Fruit fly (Drosophila melanogaster) whole organism, pupa: Measurements from ENCODE around the gene Rcd2.

Experiments
- CG10348 ChIP-seq: fragments of 200-800 bp; sonication (Bioruptor generic); IDR thresholded peaks from 2 replicates; pipeline ENCODE4 v1.3.6; 2022; ENCODE audit warnings: missing biosample characterization, missing genetic modification characterization
- CG12605 ChIP-seq: fragments of 200-800 bp; sonication (Bioruptor generic); IDR thresholded peaks from 2 replicates; pipeline ENCODE4 v1.3.6; 2022; ENCODE audit warnings: missing biosample characterization, missing genetic modification characterization
- CG13204 ChIP-seq: fragments of 200-800 bp; sonication (Bioruptor generic); optimal IDR thresholded peaks from 2 replicates; lab custom pipeline; 2018; ENCODE audit warnings: missing biosample characterization, mild to moderate bottlenecking, missing genetic modification characterization, moderate library complexity
- CG14655 ChIP-seq: fragments of 200-800 bp; sonication (Bioruptor generic); optimal IDR thresholded peaks from 3 replicates; lab custom pipeline; 2017; ENCODE audit warnings: mild to moderate bottlenecking, missing biosample characterization, missing genetic modification reagents, missing genetic modification characterization
- CG15710 ChIP-seq: fragments of 200-800 bp; sonication (Bioruptor generic); optimal IDR thresholded peaks from 2 replicates; lab custom pipeline; 2018; ENCODE audit warnings: missing biosample characterization, mild to moderate bottlenecking, missing genetic modification characterization, moderate library complexity
- CG17806 ChIP-seq: fragments of 200-800 bp; sonication (Bioruptor generic); optimal IDR thresholded peaks from 2 replicates; lab custom pipeline; 2018; ENCODE audit warnings: missing biosample characterization, mild to moderate bottlenecking, missing genetic modification characterization, moderate library complexity
- CG32121 ChIP-seq: fragments of 200-800 bp; sonication (Bioruptor generic); IDR thresholded peaks from 2 replicates; pipeline ENCODE4 v1.3.6; 2022; ENCODE audit warnings: missing biosample characterization, missing genetic modification characterization
- CG4496 ChIP-seq: fragments of 200-800 bp; sonication (Bioruptor generic); IDR thresholded peaks from 3 replicates; pipeline ENCODE4 v1.3.6; 2022; ENCODE audit warnings: missing biosample characterization, missing genetic modification characterization
- CG8301 ChIP-seq: fragments of 200-800 bp; sonication (Bioruptor generic); optimal IDR thresholded peaks from 2 replicates; lab custom pipeline; 2018; ENCODE audit warnings: missing biosample characterization, mild to moderate bottlenecking, missing genetic modification characterization
- EcR ChIP-seq: fragments of 200-800 bp; sonication (Bioruptor generic); optimal IDR thresholded peaks from 3 replicates; lab custom pipeline; 2019; ENCODE audit warnings: missing biosample characterization, missing genetic modification characterization, mild to moderate bottlenecking, moderate library complexity, missing genetic modification reagents
- Ets98B ChIP-seq: fragments of 200-800 bp; sonication (Bioruptor generic); IDR thresholded peaks from 2 replicates; pipeline ENCODE4 v1.3.6; 2022; ENCODE audit warnings: missing biosample characterization, missing genetic modification characterization
- Pif1B ChIP-seq: fragments of 200-800 bp; sonication (Bioruptor generic); optimal IDR thresholded peaks from 3 replicates; lab custom pipeline; 2016; ENCODE audit warnings: missing biosample characterization, missing genetic modification characterization
- Snoo ChIP-seq: fragments of 200-800 bp; sonication (Bioruptor generic); optimal IDR thresholded peaks from 3 replicates; lab custom pipeline; 2017; ENCODE audit warnings: missing biosample characterization, mild to moderate bottlenecking, missing genetic modification characterization, inconsistent platforms
- gl ChIP-seq: fragments of 200-800 bp; sonication (Bioruptor generic); optimal IDR thresholded peaks from 2 replicates; lab custom pipeline; 2018; ENCODE audit warnings: missing biosample characterization, mild to moderate bottlenecking, missing genetic modification characterization

DNA sequence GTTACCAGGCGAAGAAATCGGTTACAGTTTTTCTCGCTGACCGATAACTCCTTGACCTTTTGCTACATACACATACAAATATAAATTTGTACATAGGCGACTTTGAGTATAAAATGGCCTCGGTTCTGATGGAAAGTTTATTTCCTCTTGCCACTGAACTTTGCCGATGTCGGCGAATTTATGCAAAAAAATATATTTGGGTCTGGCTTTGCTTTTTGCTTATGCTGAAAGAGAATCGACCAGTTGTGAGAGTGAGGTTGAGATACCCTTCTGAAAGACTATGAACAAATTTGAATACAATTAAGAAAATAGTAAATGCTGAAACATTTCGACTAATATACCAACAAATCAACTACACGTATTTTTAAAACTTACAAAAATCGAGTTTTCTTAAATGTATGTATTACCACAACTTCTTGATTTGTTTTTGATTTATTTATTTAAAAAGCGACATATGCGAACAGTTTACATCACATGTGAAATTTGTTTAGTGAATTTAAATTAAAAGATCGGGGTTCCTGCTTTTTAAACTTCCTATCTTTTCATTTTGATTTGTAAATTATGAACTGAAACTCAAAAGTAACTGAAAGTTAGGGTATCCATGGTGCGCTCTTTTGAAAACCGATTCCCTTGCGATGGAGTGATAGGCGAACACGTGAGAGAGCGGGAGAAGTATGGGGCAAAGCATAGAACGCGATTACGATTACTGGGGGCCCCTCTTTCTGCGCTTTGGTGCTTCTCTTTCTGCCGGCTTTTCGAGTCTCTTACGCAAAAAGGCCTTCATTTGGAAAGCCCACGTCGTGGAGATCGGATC lies 30.9 kb downstream of the Rcd2 start:
- TF ChIP-seq CG13204 (GFP tag; lab: Kevin White, UChicago) (peak; percentile 45), CG12605 (GFP tag; lab: Robert Waterston, UW) (no peak), CG14655 (GFP tag; lab: Kevin White, UChicago) (peak; percentile 90), CG15710 (peak; percentile 77), gl (tag; lab: Kevin White, UChicago) (no peak), Snoo (tag; lab: Kevin White, UChicago) (peak; percentile 74), EcR (peak; percentile 1), CG4496 (GFP tag; lab: Robert Waterston, UW) (no peak), Ets98B (GFP tag; lab: Robert Waterston, UW) (peak; percentile 44; the same call in 1 of the 2 replicates), CG32121 (GFP tag; lab: Robert Waterston, UW) (no peak), CG17806 (peak; percentile 65), Pif1B (GFP tag; lab: Kevin White, UChicago) (peak; percentile 74), CG8301 (peak; percentile 81), CG10348 (no peak)
